Worm (Caenorhabditis elegans) whole organism, L1 larva: ENCODE measurements around the gene prx-19.

ENCODE experiments used
- C04F5.9 ChIP-seq: sonication (generic microtip); optimal IDR thresholded peaks from 2 replicates; lab custom pipeline; 2016; ENCODE audit warnings: missing genetic modification characterization, missing compliant biosample characterization
- C34B4.2 ChIP-seq: sonication (generic microtip); optimal IDR thresholded peaks from 2 replicates; lab custom pipeline; 2017; ENCODE audit warnings: mild to moderate bottlenecking, missing genetic modification characterization, missing compliant biosample characterization
- aha-1 ChIP-seq: fragments of 150-350 bp; optimal IDR thresholded peaks from 2 replicates; lab custom pipeline; 2014; ENCODE audit warnings: missing biosample characterization, missing genetic modification characterization
- alr-1 ChIP-seq: fragments of 200-800 bp; sonication (Bioruptor generic); optimal IDR thresholded peaks from 2 replicates; lab custom pipeline; 2018; ENCODE audit warnings: borderline replicate concordance, mild to moderate bottlenecking, missing genetic modification characterization, missing compliant biosample characterization
- blmp-1 ChIP-seq: fragments of 150-350 bp; optimal IDR thresholded peaks from 2 replicates; lab custom pipeline; 2014; ENCODE audit warnings: missing biosample characterization, missing genetic modification characterization
- ceh-8 ChIP-seq: fragments of 200-800 bp; sonication (Bioruptor generic); optimal IDR thresholded peaks from 2 replicates; lab custom pipeline; 2018; ENCODE audit warnings: mild to moderate bottlenecking, missing genetic modification characterization, moderate library complexity, missing compliant biosample characterization
- ces-1 ChIP-seq: fragments of 150-350 bp; optimal IDR thresholded peaks from 2 replicates; lab custom pipeline; 2014; ENCODE audit warnings: missing biosample characterization, missing genetic modification reagents, missing genetic modification characterization
- dpl-1 ChIP-seq, 3 experiments: fragments of 150-350 bp in 2 of 3; sonication (generic microtip) in 1 of 3; optimal IDR thresholded peaks; 2 replicates each; lab custom pipeline; 2014 to 2017; ENCODE audit warnings: missing biosample characterization in 3 of 3, missing genetic modification characterization in 3 of 3, missing genetic modification reagents in 3 of 3
- efl-1 ChIP-seq, 4 experiments: fragments of 150-350 bp; optimal IDR thresholded peaks in 3 of 4; peaks in 1 of 4; 1 replicate in 1 of 4; 2 replicates in 3 of 4; lab custom pipeline; 2014; ENCODE audit warnings: missing biosample characterization in 2 of 4, missing genetic modification characterization in 2 of 4, missing genetic modification reagents in 2 of 4
- efl-3 ChIP-seq: fragments of 200-800 bp; sonication (Bioruptor generic); optimal IDR thresholded peaks from 2 replicates; lab custom pipeline; 2018; ENCODE audit warnings: mild to moderate bottlenecking, missing genetic modification characterization, missing compliant biosample characterization
- elt-2 ChIP-seq: sonication (generic microtip); optimal IDR thresholded peaks from 2 replicates; lab custom pipeline; 2016; ENCODE audit warnings: missing genetic modification characterization, mild to moderate bottlenecking, inconsistent platforms, missing compliant biosample characterization, missing genetic modification reagents
- elt-3 ChIP-seq, 6 experiments: fragments of 150-350 bp in 1 of 6; sonication (generic microtip); optimal IDR thresholded peaks; 2 replicates each; lab custom pipeline; 2017 to 2018; ENCODE audit warnings: missing biosample characterization in 6 of 6, missing genetic modification characterization in 6 of 6, inconsistent platforms in 1 of 6
- fkh-4 ChIP-seq: sonication (generic microtip); optimal IDR thresholded peaks from 2 replicates; lab custom pipeline; 2016; ENCODE audit warnings: missing compliant biosample characterization, missing genetic modification characterization, borderline replicate concordance
- fkh-8 ChIP-seq: sonication (generic microtip); optimal IDR thresholded peaks from 2 replicates; lab custom pipeline; 2016; ENCODE audit warnings: mild to moderate bottlenecking, missing genetic modification characterization, missing compliant biosample characterization
- hlh-17 ChIP-seq: fragments of 200-800 bp; sonication (Bioruptor generic); optimal IDR thresholded peaks from 2 replicates; lab custom pipeline; 2018; ENCODE audit warnings: missing genetic modification characterization, mild to moderate bottlenecking, missing compliant biosample characterization, moderate library complexity, borderline replicate concordance
- hlh-4 ChIP-seq: sonication (generic microtip); optimal IDR thresholded peaks from 2 replicates; lab custom pipeline; 2016; ENCODE audit warnings: mild to moderate bottlenecking, missing genetic modification characterization, missing compliant biosample characterization
- irx-1 ChIP-seq: sonication (generic microtip); optimal IDR thresholded peaks from 2 replicates; lab custom pipeline; 2016; ENCODE audit warnings: missing genetic modification characterization, missing compliant biosample characterization
- lin-13 ChIP-seq: fragments of 150-350 bp; optimal IDR thresholded peaks from 2 replicates; lab custom pipeline; 2014; ENCODE audit warnings: missing biosample characterization, missing genetic modification reagents, missing genetic modification characterization
- lin-35 ChIP-seq, 2 experiments: fragments of 150-350 bp; optimal IDR thresholded peaks; 2 replicates each; lab custom pipeline; 2014; ENCODE audit warnings: missing biosample characterization in 2 of 2, missing genetic modification characterization in 2 of 2, missing genetic modification reagents in 2 of 2
- lir-3 ChIP-seq: sonication (generic microtip); optimal IDR thresholded peaks from 2 replicates; lab custom pipeline; 2016; ENCODE audit warnings: mild to moderate bottlenecking, missing genetic modification characterization, moderate library complexity, missing compliant biosample characterization; ENCODE audit not compliant: poor library complexity
- mep-1 ChIP-seq: fragments of 150-350 bp; optimal IDR thresholded peaks from 2 replicates; lab custom pipeline; 2014; ENCODE audit warnings: missing biosample characterization, missing genetic modification characterization
- nhr-11 ChIP-seq: fragments of 150-350 bp; optimal IDR thresholded peaks from 2 replicates; lab custom pipeline; 2014; ENCODE audit warnings: missing biosample characterization, missing genetic modification characterization
- nhr-12 ChIP-seq: sonication (generic microtip); optimal IDR thresholded peaks from 2 replicates; lab custom pipeline; 2017; ENCODE audit warnings: missing biosample characterization, missing genetic modification characterization
- nhr-19 ChIP-seq: fragments of 200-800 bp; sonication (Bioruptor generic); conservative IDR thresholded peaks from 2 replicates; pipeline ENCODE4 v1.3.6; 2022; ENCODE audit warnings: missing genetic modification characterization, missing compliant biosample characterization
- nhr-76 ChIP-seq: sonication (generic microtip); optimal IDR thresholded peaks from 2 replicates; lab custom pipeline; 2017; ENCODE audit warnings: missing biosample characterization, missing genetic modification characterization
- nhr-84 ChIP-seq: sonication (generic microtip); optimal IDR thresholded peaks from 2 replicates; lab custom pipeline; 2017; ENCODE audit warnings: missing biosample characterization, missing genetic modification characterization
- pax-3 ChIP-seq: fragments of 200-800 bp; sonication (Bioruptor generic); optimal IDR thresholded peaks from 2 replicates; lab custom pipeline; 2018; ENCODE audit warnings: mild to moderate bottlenecking, missing genetic modification characterization, moderate library complexity, missing compliant biosample characterization
- rnt-1 ChIP-seq: sonication (generic microtip); optimal IDR thresholded peaks from 2 replicates; lab custom pipeline; 2016; ENCODE audit warnings: mild to moderate bottlenecking, missing genetic modification characterization, moderate library complexity, missing compliant biosample characterization
- skn-1 ChIP-seq: fragments of 150-350 bp; optimal IDR thresholded peaks from 2 replicates; lab custom pipeline; 2014; ENCODE audit warnings: missing biosample characterization, missing genetic modification characterization
- snpc-4 ChIP-seq: fragments of 150-350 bp; optimal IDR thresholded peaks from 2 replicates; lab custom pipeline; 2014; ENCODE audit warnings: missing biosample characterization, missing genetic modification characterization
- sox-4 ChIP-seq: sonication (generic microtip); optimal IDR thresholded peaks from 2 replicates; lab custom pipeline; 2016; ENCODE audit warnings: missing genetic modification characterization, missing compliant biosample characterization
- tbx-2 ChIP-seq: sonication (generic microtip); optimal IDR thresholded peaks from 2 replicates; lab custom pipeline; 2016; ENCODE audit warnings: missing genetic modification characterization, missing compliant biosample characterization
- tlp-1 ChIP-seq: fragments of 150-350 bp; optimal IDR thresholded peaks from 2 replicates; lab custom pipeline; 2014; ENCODE audit warnings: missing biosample characterization, missing genetic modification characterization
- unc-130 ChIP-seq: fragments of 150-350 bp; optimal IDR thresholded peaks from 2 replicates; lab custom pipeline; 2017; ENCODE audit warnings: missing biosample characterization, missing genetic modification characterization, inconsistent platforms
- unc-86 ChIP-seq: sonication (generic microtip); optimal IDR thresholded peaks from 2 replicates; lab custom pipeline; 2016; ENCODE audit warnings: missing genetic modification characterization, missing compliant biosample characterization
- vab-15 ChIP-seq: sonication (generic microtip); optimal IDR thresholded peaks from 2 replicates; lab custom pipeline; 2017; ENCODE audit warnings: missing genotype, mild to moderate bottlenecking, missing genetic modification characterization, missing compliant biosample characterization
- xbp-1 ChIP-seq: sonication (generic microtip); optimal IDR thresholded peaks from 2 replicates; lab custom pipeline; 2016; ENCODE audit warnings: missing genetic modification characterization, missing compliant biosample characterization
- ztf-11 ChIP-seq, 2 experiments: sonication (generic microtip); optimal IDR thresholded peaks; 2 replicates each; lab custom pipeline; 2016 to 2017; ENCODE audit warnings: missing genetic modification characterization in 2 of 2, missing biosample characterization in 1 of 2, missing compliant biosample characterization in 1 of 2
- ztf-4 ChIP-seq: fragments of 150-350 bp; optimal IDR thresholded peaks from 2 replicates; lab custom pipeline; 2014; ENCODE audit warnings: missing biosample characterization, missing genetic modification characterization

prx-19 gene

DNA sequence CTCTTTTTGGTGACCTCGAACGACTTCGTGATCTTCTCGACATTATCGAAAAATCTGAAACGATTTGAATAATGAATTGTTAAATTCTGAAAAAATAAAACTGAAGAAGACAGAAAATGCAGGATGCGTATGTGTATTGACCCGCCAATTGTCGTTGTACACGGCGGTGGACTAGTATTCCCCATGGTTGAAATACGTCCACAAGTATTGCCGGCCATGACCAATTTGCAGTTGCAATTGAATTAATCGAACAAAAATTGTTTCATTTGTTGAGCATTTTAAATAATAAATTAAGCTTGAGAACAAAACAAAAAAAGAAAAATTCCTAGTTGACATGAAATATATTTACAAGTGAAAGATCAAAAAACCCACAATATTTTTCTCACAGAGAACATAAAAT lies 20.1 kb upstream of the prx-19 start, which contains the start of gene F44E2.3:
TSS of gene F44E2.3 (minus strand) at position 61 of the 400 bp plus-strand sequence.
- TF ChIP-seq pax-3 (tag; lab: Kevin White, UChicago) (no peak), nhr-19 (GFP tag; lab: Robert Waterston, UW) (no peak), vab-15 (no peak), skn-1 (tag; lab: Kevin White, UChicago) (no peak), unc-86 (tag; lab: Kevin White, UChicago) (no peak), dpl-1 (GFP tag; optimal IDR thresholded peaks at IDR 0.05; lab: Kevin White, UChicago) (peak in 2 of 3 experiments; percentile 18 to 42), lin-35 (GFP tag; optimal IDR thresholded peaks at IDR 0.05; lab: Kevin White, UChicago) (peak; percentile 22 to 38), mep-1 (tag; lab: Kevin White, UChicago) (peak; percentile 19), hlh-4 (tag; lab: Kevin White, UChicago) (no peak), tlp-1 (tag; lab: Kevin White, UChicago) (no peak), aha-1 (tag; lab: Kevin White, UChicago) (no peak), alr-1 (tag; lab: Kevin White, UChicago) (no peak), ztf-4 (tag; lab: Kevin White, UChicago) (no peak), lir-3 (tag; lab: Kevin White, UChicago) (peak; percentile 10), blmp-1 (peak; percentile 28), irx-1 (tag; lab: Kevin White, UChicago) (no peak), ceh-8 (GFP tag; lab: Kevin White, UChicago) (no peak), nhr-11 (tag; lab: Kevin White, UChicago) (no peak), snpc-4 (tag; lab: Kevin White, UChicago) (no peak), fkh-4 (tag; lab: Kevin White, UChicago) (no peak), xbp-1 (no peak), hlh-17 (no peak), efl-1 (optimal IDR thresholded peaks at IDR 0.05; lab: Kevin White, UChicago) (peak; percentile 28), efl-1 (GFP tag; optimal IDR thresholded peaks at IDR 0.05 in 1 of 2; lab: Kevin White, UChicago) (peak in 1 of 2 experiments; percentile 28), ztf-11 (tag; optimal IDR thresholded peaks at IDR 0.05; lab: Kevin White, UChicago) (no peak), elt-2 (no peak), ces-1 (GFP tag; lab: Kevin White, UChicago) (no peak)
- TF ChIP-seq, all 84 proteins: peak for 6

DNA sequence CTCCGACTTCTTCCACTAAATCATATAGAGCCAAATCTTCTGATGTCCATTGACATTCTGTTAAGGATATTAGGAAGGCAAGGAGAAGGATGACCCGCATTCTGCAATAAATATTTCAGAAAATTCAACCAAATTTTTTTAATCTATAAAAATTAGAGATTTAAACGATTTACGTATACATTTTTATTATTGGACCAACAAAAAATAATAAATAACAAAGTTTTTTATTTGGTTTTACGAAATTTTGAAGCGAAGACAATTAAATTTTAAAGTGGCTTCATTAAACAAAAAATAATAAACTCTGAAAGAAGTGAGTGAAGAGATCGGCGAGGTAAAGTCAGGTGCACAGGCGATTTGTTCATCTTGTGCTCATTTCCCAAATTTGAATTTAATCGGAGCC lies 18.0 kb upstream of the prx-19 start, which contains the start of gene F54F2.9:
TSS of gene F54F2.9 (minus strand) at position 101 of the 400 bp plus-strand sequence.
- no peak for TF ChIP-seq rnt-1
- TF ChIP-seq fkh-4 (tag; lab: Kevin White, UChicago) = no peak
- no peak for TF ChIP-seq hlh-17
- no peak for TF ChIP-seq C04F5.9 (tag; lab: Kevin White, UChicago)
- no peak for TF ChIP-seq ces-1 (GFP tag; lab: Kevin White, UChicago)
- no peak for TF ChIP-seq lir-3 (tag; lab: Kevin White, UChicago)
- TF ChIP-seq unc-130 (tag; lab: Kevin White, UChicago) = no peak
- TF ChIP-seq lin-13 = no peak
- no peak for TF ChIP-seq ztf-11 (tag; optimal IDR thresholded peaks at IDR 0.05; lab: Kevin White, UChicago)
- TF ChIP-seq xbp-1 = no peak
- no peak for TF ChIP-seq nhr-12
- TF ChIP-seq elt-3 (tag; optimal IDR thresholded peaks at IDR 0.05; lab: Kevin White, UChicago) = no peak

DNA sequence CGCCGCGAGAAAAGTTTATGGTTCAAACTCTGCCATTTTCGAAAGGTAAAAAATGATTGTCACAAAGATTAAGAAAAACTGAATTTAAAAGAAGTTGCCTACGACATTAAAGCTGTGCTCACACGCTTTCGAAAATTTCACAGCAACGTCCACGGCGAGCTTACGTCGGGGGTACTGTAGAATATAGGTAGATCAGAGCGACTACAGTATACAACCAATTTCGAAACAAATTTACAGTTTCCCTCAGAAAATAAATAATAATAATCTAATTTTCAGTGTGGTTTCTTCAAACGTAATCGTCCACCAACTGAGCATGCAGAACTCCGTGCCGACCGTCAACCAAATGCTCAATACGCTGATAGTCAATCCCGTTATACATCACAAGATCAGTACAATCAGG lies 15.5 kb upstream of the prx-19 start:
- TF ChIP-seq nhr-76 (tag; lab: Kevin White, UChicago) = no peak

DNA sequence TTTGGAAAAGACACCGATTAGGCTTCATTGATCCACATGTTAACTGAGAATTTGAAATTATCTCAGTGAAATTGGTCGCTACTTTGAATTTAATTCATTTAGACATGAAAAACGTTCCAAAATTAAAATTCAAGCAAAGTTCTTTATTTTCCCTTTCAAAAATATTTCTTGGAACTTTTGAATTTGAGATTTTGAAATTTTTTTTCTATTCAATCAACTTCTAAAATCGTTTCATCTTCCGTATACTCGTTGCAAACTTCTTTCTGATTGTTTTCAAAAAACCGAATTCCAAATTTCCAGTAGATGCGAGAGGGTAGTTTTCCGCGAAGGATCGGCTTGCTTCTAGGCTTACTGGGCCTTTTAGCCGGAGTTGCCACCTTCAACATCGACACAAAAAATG lies 9.5 kb upstream of the prx-19 start, which contains the start of gene pat-2:
TSS of gene pat-2 (plus strand) at position 301 of the 400 bp plus-strand sequence.
- no peak for TF ChIP-seq C34B4.2 (tag; lab: Kevin White, UChicago)
- TF ChIP-seq ztf-11 (tag; optimal IDR thresholded peaks at IDR 0.05; lab: Kevin White, UChicago) = no peak
- TF ChIP-seq elt-2 = no peak
- no peak for TF ChIP-seq unc-130 (tag; lab: Kevin White, UChicago)
- TF ChIP-seq efl-3 (GFP tag; lab: Kevin White, UChicago) = no peak
- no peak for TF ChIP-seq nhr-12
- TF ChIP-seq hlh-17 = no peak
- no peak for TF ChIP-seq fkh-8
- TF ChIP-seq sox-4 (tag; lab: Kevin White, UChicago) = no peak
- no peak for TF ChIP-seq tbx-2
- TF ChIP-seq nhr-84 = no peak
- TF ChIP-seq, all 84 proteins: peak for 0
